Worm (Caenorhabditis elegans): ENCODE measurements around the gene R04F11.2.

The R04F11.2 gene

DNA sequence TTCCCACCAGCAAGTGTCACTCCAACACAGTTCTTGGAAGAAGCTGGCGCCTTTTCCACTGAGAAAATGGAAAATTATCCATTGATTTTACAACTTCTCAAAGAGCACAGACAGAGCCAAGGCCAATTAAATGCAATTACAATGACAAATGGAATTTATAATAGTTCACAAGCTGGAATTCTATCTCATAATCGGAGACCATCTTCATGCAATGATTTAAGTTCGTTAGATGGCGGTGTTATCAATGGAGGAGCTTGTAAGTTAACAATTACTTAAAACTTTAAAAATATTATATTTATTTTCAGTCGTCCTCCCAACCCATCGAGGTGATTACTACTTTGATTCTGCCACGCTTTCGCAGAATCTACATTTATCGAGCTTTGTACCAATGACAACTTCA is 12.5 kb upstream of the R04F11.2 start:
- no peak for TF ChIP-seq snpc-4 (tag; optimal IDR thresholded peaks at IDR 0.05)
- no peak for TF ChIP-seq fos-1 (tag; optimal IDR thresholded peaks at IDR 0.05)
- TF ChIP-seq gmeb-1 (tag; optimal IDR thresholded peaks at IDR 0.05), result no peak
- TF ChIP-seq blmp-1 (tag; optimal IDR thresholded peaks at IDR 0.05; ENCODE audit: insufficient read depth), result no peak
- TF ChIP-seq nhr-129 (tag; optimal IDR thresholded peaks at IDR 0.05), result no peak
- TF ChIP-seq unc-55 (GFP tag; optimal IDR thresholded peaks at IDR 0.05), result no peak
- no peak for TF ChIP-seq Y55F3AM.14 (GFP tag; optimal IDR thresholded peaks at IDR 0.05)
- TF ChIP-seq mab-5 (tag; optimal IDR thresholded peaks at IDR 0.05), result no peak
- no peak for TF ChIP-seq aly-2 (tag; optimal IDR thresholded peaks at IDR 0.05)
- TF ChIP-seq ceh-16 (tag; optimal IDR thresholded peaks at IDR 0.05), result no peak
- TF ChIP-seq elt-3 (tag; optimal IDR thresholded peaks at IDR 0.05), result no peak
- no peak for TF ChIP-seq ZK546.5 (tag; optimal IDR thresholded peaks at IDR 0.05)

DNA sequence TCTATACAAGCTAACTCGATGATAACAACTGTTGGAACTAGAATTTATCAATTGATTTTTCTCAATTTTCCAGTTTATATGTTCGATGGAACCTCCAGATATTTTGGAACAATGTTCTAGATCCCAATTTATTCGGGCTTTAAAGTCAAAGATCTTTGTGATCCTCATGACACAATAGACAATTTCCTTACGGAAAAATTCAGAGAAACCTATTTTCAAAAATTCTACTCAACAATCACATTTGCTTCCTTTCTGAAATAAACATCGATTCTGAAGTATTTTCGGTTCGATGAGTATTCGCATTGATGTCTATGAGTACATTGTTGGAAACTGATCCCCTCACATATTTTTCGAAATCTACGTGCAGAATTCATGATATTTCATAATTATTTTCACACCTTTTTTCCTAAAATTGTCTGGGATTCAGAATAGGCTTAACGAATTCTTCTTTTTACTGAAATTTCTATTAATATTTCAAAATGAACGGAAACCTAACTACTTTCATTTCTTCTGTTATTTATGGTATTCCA is 11.1 kb upstream of the R04F11.2 start, which contains the start of gene srg-45:
Gene srg-45 (plus strand): TSS at position 480 of the 530 bp plus-strand sequence.
- TF ChIP-seq ceh-16 (tag; optimal IDR thresholded peaks at IDR 0.05), result no peak
- TF ChIP-seq zag-1 (tag; optimal IDR thresholded peaks at IDR 0.05), result no peak
- peak; percentile 9 for TF ChIP-seq nhr-25 (tag; optimal IDR thresholded peaks at IDR 0.05)
- TF ChIP-seq ama-1 (optimal IDR thresholded peaks at IDR 0.05), result peak; percentile 20
- no peak for TF ChIP-seq lin-13 (GFP tag; optimal IDR thresholded peaks at IDR 0.05)
- TF ChIP-seq unc-62 (GFP tag; optimal IDR thresholded peaks at IDR 0.05), result no peak

DNA sequence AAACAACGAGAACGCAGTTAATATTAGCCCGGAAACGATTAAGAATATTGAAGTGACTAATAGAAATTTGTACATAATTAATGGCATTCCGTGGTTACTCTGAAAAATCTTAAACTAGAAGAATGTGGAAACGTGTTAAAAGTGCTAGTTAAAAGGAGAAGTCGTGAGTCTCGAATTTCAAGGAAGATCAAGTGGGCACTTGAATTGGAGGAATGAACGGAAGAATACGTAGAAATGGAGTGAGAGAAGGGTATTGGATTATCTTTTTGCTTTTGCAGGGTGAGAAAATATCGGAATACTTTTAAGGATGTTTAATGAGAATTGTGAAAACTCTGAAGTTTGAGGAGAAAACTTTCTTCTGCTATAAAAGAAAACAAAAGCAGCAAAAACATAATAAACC is 7.9 kb upstream of the R04F11.2 start, which contains the start of gene hpo-30:
Gene hpo-30 (minus strand): TSS at position 101 of the 400 bp plus-strand sequence.
- TF ChIP-seq alr-1 (tag; optimal IDR thresholded peaks at IDR 0.05), result no peak
- no peak for TF ChIP-seq nhr-12 (tag; optimal IDR thresholded peaks at IDR 0.05)
- no peak for TF ChIP-seq mbf-1 (tag; optimal IDR thresholded peaks at IDR 0.05)
- no peak for TF ChIP-seq crh-2 (tag; optimal IDR thresholded peaks at IDR 0.05)
- TF ChIP-seq egl-27 (tag; optimal IDR thresholded peaks at IDR 0.05), result no peak
- TF ChIP-seq mdl-1 (tag; optimal IDR thresholded peaks at IDR 0.05), result no peak
- no peak for TF ChIP-seq sem-4 (tag; optimal IDR thresholded peaks at IDR 0.05)
- no peak for TF ChIP-seq R02D3.7 (tag; optimal IDR thresholded peaks at IDR 0.05)
- TF ChIP-seq dmd-4 (tag; optimal IDR thresholded peaks at IDR 0.05), result no peak
- no peak for TF ChIP-seq nhr-237 (tag; optimal IDR thresholded peaks at IDR 0.05)
- no peak for TF ChIP-seq nhr-11 (tag; optimal IDR thresholded peaks at IDR 0.05)
- TF ChIP-seq zag-1 (tag; optimal IDR thresholded peaks at IDR 0.05), result no peak
- TF ChIP-seq unc-62 (GFP tag; optimal IDR thresholded peaks at IDR 0.05), result no peak
- no peak for TF ChIP-seq skn-1 (tag; optimal IDR thresholded peaks at IDR 0.05)
- no peak for TF ChIP-seq fos-1 (tag; optimal IDR thresholded peaks at IDR 0.05)
- no peak for TF ChIP-seq F13H6.1 (tag; optimal IDR thresholded peaks at IDR 0.05)
- no peak for TF ChIP-seq aly-2 (tag; optimal IDR thresholded peaks at IDR 0.05)
- TF ChIP-seq blmp-1 (tag; optimal IDR thresholded peaks at IDR 0.05; ENCODE audit: insufficient read depth), result no peak
- TF ChIP-seq elt-3 (tag; optimal IDR thresholded peaks at IDR 0.05), result no peak

DNA sequence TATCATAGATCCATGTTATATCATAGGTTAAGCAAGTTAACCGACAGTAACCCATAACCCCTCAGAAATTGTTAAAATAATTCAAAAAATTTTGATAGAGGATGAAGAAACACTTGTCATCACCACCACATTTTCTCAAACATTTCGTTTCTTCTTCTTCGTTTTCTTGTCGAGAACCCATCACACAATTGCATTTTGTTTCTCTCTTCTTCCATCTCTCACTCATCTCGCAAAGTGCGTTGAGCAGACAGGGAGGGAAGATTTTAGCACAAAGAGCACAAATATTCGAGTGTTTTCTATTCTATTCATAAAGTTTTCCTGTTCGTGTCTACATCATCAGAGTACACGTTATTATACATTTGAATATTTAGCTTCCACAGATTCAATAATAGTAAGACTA is 3.8 kb upstream of the R04F11.2 start:
- TF ChIP-seq nhr-129 (tag; optimal IDR thresholded peaks at IDR 0.05) (peak; percentile 18), C34F6.9 (tag; optimal IDR thresholded peaks at IDR 0.05) (peak; percentile 41), unc-55 (GFP tag; optimal IDR thresholded peaks at IDR 0.05) (peak; percentile 54), zag-1 (tag; optimal IDR thresholded peaks at IDR 0.05) (peak; percentile 33), lsy-2 (tag; optimal IDR thresholded peaks at IDR 0.05) (peak in 1 of 2 experiments; percentile 38), snpc-4 (tag; optimal IDR thresholded peaks at IDR 0.05) (no peak), unc-62 (GFP tag; optimal IDR thresholded peaks at IDR 0.05) (no peak)

DNA sequence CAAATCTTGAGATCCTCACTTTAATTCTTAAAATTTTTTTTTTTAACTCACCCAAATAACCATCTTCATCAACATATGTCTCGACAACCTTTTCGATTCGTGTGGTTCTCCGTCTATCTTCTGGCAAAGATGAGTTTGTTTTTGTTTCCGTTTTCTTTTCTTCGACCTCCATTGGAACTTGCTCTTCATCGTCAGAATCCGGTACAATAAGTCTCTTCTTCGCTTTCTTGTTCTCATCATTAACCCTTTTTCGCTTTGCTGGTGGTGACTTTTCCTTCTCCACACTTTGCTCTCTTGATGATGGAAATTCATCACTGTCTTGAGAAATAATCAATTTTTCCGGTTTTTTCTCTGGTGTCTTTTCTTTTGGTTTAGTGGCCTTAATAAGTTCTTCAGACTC is 2.1 kb upstream of the R04F11.2 start:
- TF ChIP-seq nhr-6 (tag; optimal IDR thresholded peaks at IDR 0.05), result no peak
- TF ChIP-seq ztf-11 (tag; optimal IDR thresholded peaks at IDR 0.05), result no peak
- no peak for TF ChIP-seq ceh-82 (tag; optimal IDR thresholded peaks at IDR 0.05)
- TF ChIP-seq nhr-12 (tag; optimal IDR thresholded peaks at IDR 0.05), result no peak

Data from whole organism, L2 larva.